Fruit fly (Drosophila melanogaster): ENCODE data around the gene IKKepsilon.

dm6 chr2L:20705869-20706368 is 30.1 kb downstream of the IKKepsilon start:
- TF ChIP-seq D1 (tag; optimal IDR thresholded peaks at IDR 0.05) (no peak), CG9948 (tag; optimal IDR thresholded peaks at IDR 0.05) (no peak), CG15710 (tag; optimal IDR thresholded peaks at IDR 0.05) (no peak), CG4496 (GFP tag; IDR thresholded peaks at IDR 0.05) (no peak), Pif1A (GFP tag; optimal IDR thresholded peaks at IDR 0.05) (no peak), CG34367 (tag; optimal IDR thresholded peaks at IDR 0.05) (no peak), fd96Ca (GFP tag; IDR thresholded peaks at IDR 0.05) (no peak), CG13204 (GFP tag; optimal IDR thresholded peaks at IDR 0.05) (peak; percentile 5), CG8159 (tag; optimal IDR thresholded peaks at IDR 0.05) (no peak), EcR (GFP tag; optimal IDR thresholded peaks at IDR 0.05) (no peak), rn (GFP tag; IDR thresholded peaks at IDR 0.05) (no peak), Ets98B (GFP tag; IDR thresholded peaks at IDR 0.05) (no peak)
